Fruit fly (Drosophila melanogaster): Measurements from ENCODE around the gene CG8813.
A peak's percentile ranks its signal among the peaks of the same experiment; 100 is the strongest.

The CG8813 gene

DNA sequence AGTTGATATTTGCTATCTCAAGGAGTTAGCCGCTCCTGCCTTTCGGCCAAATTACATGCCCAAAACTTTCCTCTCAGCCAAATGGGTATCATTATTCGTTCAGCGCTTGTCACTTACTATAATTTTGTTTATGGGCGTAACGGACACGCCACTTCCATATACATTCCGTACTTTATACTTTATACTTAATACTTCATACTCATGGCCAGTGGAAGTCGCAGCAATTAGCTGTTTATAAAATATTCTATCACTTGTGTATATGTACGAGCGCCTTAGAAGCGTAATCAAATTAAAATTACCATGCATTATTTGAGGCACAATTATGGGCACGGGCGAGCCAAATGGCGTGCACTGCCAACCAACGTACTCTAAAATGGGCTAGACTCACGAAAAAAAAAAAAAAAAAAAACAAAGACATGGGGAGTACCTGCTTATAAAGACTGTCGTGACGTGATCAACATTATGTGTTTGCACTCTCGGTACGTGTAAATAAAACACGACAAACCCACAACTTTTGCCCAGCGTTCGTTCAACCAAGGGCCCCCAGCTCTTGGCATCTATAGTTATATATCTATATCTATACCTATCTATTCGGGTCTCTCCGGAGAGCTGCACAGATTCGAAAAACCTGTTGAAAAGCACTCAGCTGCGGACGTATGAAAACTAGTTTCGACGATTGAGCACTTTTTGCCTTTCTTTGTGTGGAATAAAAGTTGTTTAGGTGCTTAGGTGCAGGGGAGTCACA is 8.1 kb upstream of the CG8813 start (continued):
- TF ChIP-seq ab (GFP tag; optimal IDR thresholded peaks at IDR 0.05) (no peak), CG6654 (GFP tag; optimal IDR thresholded peaks at IDR 0.05) (no peak), CG7839 (tag; optimal IDR thresholded peaks at IDR 0.05) (no peak), H2.0 (GFP tag; IDR thresholded peaks at IDR 0.05) (no peak), CG6791 (GFP tag; IDR thresholded peaks at IDR 0.05; ENCODE audit: partially characterized antibody) (no peak; the same call in 2 of the 3 replicates), CG14710 (tag; optimal IDR thresholded peaks at IDR 0.05) (no peak), CkIIα-i1 (GFP tag; IDR thresholded peaks at IDR 0.05) (no peak), Hr39 (optimal IDR thresholded peaks at IDR 0.05) (no peak), CG4328 (GFP tag; optimal IDR thresholded peaks at IDR 0.05) (peak; percentile 34), Bdp1 (GFP tag; optimal IDR thresholded peaks at IDR 0.05) (no peak), CG34376 (GFP tag; optimal IDR thresholded peaks at IDR 0.05) (peak; percentile 38), wek (GFP tag; optimal IDR thresholded peaks at IDR 0.05) (peak; percentile 54), dmrt11E (tag; optimal IDR thresholded peaks at IDR 0.05) (no peak), lab (GFP tag; optimal IDR thresholded peaks at IDR 0.05) (peak; percentile 64), Deaf1 (tag; optimal IDR thresholded peaks at IDR 0.05) (no peak), bcd (GFP tag; optimal IDR thresholded peaks at IDR 0.05) (no peak), Sox102F (GFP tag; optimal IDR thresholded peaks at IDR 0.05) (no peak)

DNA sequence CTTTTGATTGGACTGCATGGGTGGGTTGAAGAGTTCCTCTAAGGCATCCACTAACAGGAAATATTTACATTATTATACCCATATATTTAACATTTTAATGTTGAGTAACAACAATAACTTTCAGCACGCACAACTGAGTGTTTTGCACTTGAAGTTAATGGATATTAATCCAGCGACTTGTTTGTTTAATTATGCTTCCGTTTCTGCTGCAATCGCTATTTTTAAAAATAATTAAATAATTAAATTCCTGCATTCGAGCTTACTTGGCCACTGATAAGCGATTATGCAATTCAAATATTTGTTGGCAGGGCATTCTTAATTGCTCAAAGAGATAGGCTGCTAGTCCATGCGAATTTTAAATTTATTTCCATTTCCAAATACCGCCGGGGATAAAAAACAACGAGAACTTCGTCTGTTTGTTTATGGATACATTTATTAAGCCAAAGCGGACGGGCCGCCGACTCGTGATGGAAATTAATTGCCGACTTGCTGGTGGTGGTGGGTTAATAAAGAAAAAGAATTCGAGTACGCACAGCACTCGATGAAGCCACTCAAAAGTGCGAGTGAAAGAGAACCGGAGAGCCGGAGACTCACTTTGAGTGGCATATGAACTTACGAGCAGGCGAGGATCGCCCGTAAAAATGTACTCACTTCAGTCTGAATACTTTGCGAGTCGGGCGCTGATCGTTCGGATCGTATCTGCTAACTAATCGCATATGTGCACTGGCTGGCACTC is 7.4 kb upstream of the CG8813 start:
- TF ChIP-seq gsb (GFP tag; IDR thresholded peaks at IDR 0.05) (0 out of 2 replicates have a peak, but pooled peaks have one; percentile 31), her (GFP tag; optimal IDR thresholded peaks at IDR 0.05) (no peak), CG2120 (GFP tag; optimal IDR thresholded peaks at IDR 0.05) (no peak), CG12155 (GFP tag; optimal IDR thresholded peaks at IDR 0.05) (no peak), CG2678 (tag; optimal IDR thresholded peaks at IDR 0.05) (peak; percentile 40), CG7271 (tag; optimal IDR thresholded peaks at IDR 0.05) (no peak), CG7372 (GFP tag; IDR thresholded peaks at IDR 0.05) (no peak), sug (tag; optimal IDR thresholded peaks at IDR 0.05) (peak; percentile 31), sna (GFP tag; IDR thresholded peaks at IDR 0.05; ENCODE audit: partially characterized antibody) (0 out of 2 replicates have a peak, but pooled peaks have one; percentile 39), slbo (GFP tag; IDR thresholded peaks at IDR 0.05) (no peak), lab (GFP tag; optimal IDR thresholded peaks at IDR 0.05) (peak; percentile 33), tio (GFP tag; optimal IDR thresholded peaks at IDR 0.05) (no peak), CG11723 (GFP tag; optimal IDR thresholded peaks at IDR 0.05) (no peak), bsh (GFP tag; optimal IDR thresholded peaks at IDR 0.05) (peak; percentile 7 to 55), ash1 (GFP tag; optimal IDR thresholded peaks at IDR 0.05) (no peak), ara (GFP tag; IDR thresholded peaks at IDR 0.05) (no peak), Doc2 (GFP tag; IDR thresholded peaks at IDR 0.05) (no peak), Dip2 (GFP tag; IDR thresholded peaks at IDR 0.05) (no peak), seq (GFP tag; IDR thresholded peaks at IDR 0.05) (no peak), CG31441 (GFP tag; IDR thresholded peaks at IDR 0.05) (no peak), ro (GFP tag; IDR thresholded peaks at IDR 0.05) (no peak), Fer2 (tag; optimal IDR thresholded peaks at IDR 0.05) (no peak), gsb-n (tag; optimal IDR thresholded peaks at IDR 0.05) (no peak), pnt (GFP tag; optimal IDR thresholded peaks at IDR 0.05) (no peak), cg (GFP tag; optimal IDR thresholded peaks at IDR 0.05) (no peak), CG8478 (optimal IDR thresholded peaks at IDR 0.05) (no peak), D19A (tag; optimal IDR thresholded peaks at IDR 0.05) (peak; percentile 38), vvl (GFP tag; IDR thresholded peaks at IDR 0.05) (peak; percentile 58; the same call in 1 of the 2 replicates), CG15601 (tag; optimal IDR thresholded peaks at IDR 0.05) (no peak), Oli (tag; optimal IDR thresholded peaks at IDR 0.05) (no peak), Atf6 (GFP tag; IDR thresholded peaks at IDR 0.05) (peak; percentile 51; the same call in 1 of the 2 replicates), Mrtf (GFP tag; IDR thresholded peaks at IDR 0.05) (no peak)
